Fruit fly (Drosophila melanogaster): ENCODE measurements around the gene Mipp2.

The Mipp2 gene

DNA sequence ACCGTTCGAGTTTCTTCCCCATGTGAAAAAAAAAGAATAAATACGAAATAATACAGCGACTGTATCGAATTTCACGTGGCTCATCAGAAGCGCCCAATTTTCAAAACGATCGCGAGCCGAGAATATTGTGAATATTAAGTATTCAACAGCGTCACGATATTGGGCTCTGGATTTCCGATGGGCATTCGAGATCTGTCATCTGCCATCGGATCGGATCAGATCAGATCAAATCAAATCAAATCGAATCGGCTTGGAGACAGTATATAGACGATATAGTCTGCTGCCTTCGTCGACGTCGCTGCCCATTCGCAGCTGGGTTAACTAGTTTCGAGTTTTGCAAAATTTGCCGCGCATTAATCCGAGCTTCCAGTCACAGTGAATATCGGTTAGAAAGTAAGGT is 3.3 kb upstream of the Mipp2 start:
- TF ChIP-seq dsf (GFP tag; optimal IDR thresholded peaks at IDR 0.05; ENCODE audit: borderline replicate concordance) = no peak
- TF ChIP-seq brk (GFP tag; optimal IDR thresholded peaks at IDR 0.05) = no peak
- no peak for TF ChIP-seq psq (GFP tag; optimal IDR thresholded peaks at IDR 0.05)
- no peak for TF ChIP-seq Jra (GFP tag; optimal IDR thresholded peaks at IDR 0.05)
- no peak for TF ChIP-seq Mio (GFP tag; optimal IDR thresholded peaks at IDR 0.05)
- no peak for TF ChIP-seq sage (GFP tag; optimal IDR thresholded peaks at IDR 0.05)
- TF ChIP-seq foxo (GFP tag; optimal IDR thresholded peaks at IDR 0.05) = no peak
- TF ChIP-seq GATAd (GFP tag; optimal IDR thresholded peaks at IDR 0.05) = no peak
- TF ChIP-seq OdsH (GFP tag; optimal IDR thresholded peaks at IDR 0.05) = no peak
- no peak for TF ChIP-seq Sp1 (GFP tag; optimal IDR thresholded peaks at IDR 0.05)
- no peak for TF ChIP-seq HLH106 (tag; optimal IDR thresholded peaks at IDR 0.05)
- TF ChIP-seq tai (GFP tag; optimal IDR thresholded peaks at IDR 0.05) = no peak
- TF ChIP-seq CrebA (GFP tag; optimal IDR thresholded peaks at IDR 0.05; ENCODE audit: borderline replicate concordance) = no peak
- TF ChIP-seq Rel (GFP tag; optimal IDR thresholded peaks at IDR 0.05) = no peak
- no peak for TF ChIP-seq Rel (tag; optimal IDR thresholded peaks at IDR 0.05)
- no peak for TF ChIP-seq Myc (optimal IDR thresholded peaks at IDR 0.05)
- TF ChIP-seq dmrt93B (GFP tag; optimal IDR thresholded peaks at IDR 0.05) = no peak
- no peak for TF ChIP-seq fru (GFP tag; optimal IDR thresholded peaks at IDR 0.05)
- no peak for TF ChIP-seq CG32264 (GFP tag; optimal IDR thresholded peaks at IDR 0.05)
- TF ChIP-seq woc (GFP tag; optimal IDR thresholded peaks at IDR 0.05) = no peak
- no peak for TF ChIP-seq lola (GFP tag; optimal IDR thresholded peaks at IDR 0.05)

DNA sequence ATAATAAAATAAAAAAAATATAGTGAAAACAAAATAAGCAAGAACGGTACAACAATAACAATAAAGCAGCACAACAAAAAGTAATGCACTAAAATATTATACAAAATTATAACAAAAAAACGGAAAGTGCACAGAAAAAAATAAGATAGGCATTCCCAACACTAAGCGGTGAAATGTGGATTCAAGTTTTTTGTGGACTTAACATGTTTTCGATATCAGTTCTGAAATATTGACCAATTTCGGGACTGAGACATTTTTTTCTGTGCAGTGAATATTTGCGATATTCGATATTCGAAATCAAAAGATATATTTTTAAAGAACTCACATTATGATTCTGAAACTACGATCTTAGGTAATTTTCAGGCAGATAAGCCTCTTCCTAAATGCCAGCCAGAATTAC is 2.8 kb upstream of the Mipp2 start:
- TF ChIP-seq lola (GFP tag; optimal IDR thresholded peaks at IDR 0.05) (no peak), br (GFP tag; optimal IDR thresholded peaks at IDR 0.05) (no peak)

DNA sequence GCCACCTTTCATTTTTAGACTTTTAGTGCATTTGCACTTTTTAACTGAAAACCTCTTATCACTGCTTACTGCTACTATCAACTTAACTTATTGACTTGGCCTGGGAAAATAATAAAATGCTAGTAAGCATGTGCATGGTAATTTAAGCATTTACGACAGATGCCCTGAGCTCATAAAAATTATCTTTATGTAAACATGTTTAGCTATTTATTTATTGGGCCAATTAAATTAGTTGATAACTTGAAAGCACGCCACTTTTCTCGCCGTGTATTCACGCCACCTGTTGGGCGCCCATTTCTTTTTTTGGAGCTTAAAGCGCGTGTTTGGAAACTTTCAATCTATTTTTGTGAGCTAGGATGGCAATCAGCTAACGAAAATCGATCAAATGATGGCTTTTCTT is 964 bp upstream of the Mipp2 start:
- TF ChIP-seq Myc (optimal IDR thresholded peaks at IDR 0.05) (no peak), Abd-B (GFP tag; optimal IDR thresholded peaks at IDR 0.05) (no peak), Vsx2 (GFP tag; optimal IDR thresholded peaks at IDR 0.05; ENCODE audit: partially characterized antibody) (no peak), woc (GFP tag; optimal IDR thresholded peaks at IDR 0.05) (no peak), psq (GFP tag; optimal IDR thresholded peaks at IDR 0.05) (no peak), jim (GFP tag; optimal IDR thresholded peaks at IDR 0.05) (no peak), ey (GFP tag; optimal IDR thresholded peaks at IDR 0.05) (no peak), Hr83 (GFP tag; optimal IDR thresholded peaks at IDR 0.05; ENCODE audit: poor library complexity, severe bottlenecking) (no peak), GATAd (GFP tag; optimal IDR thresholded peaks at IDR 0.05) (no peak), usp (GFP tag; optimal IDR thresholded peaks at IDR 0.05) (no peak), Jra (GFP tag; optimal IDR thresholded peaks at IDR 0.05) (no peak), rgr (GFP tag; optimal IDR thresholded peaks at IDR 0.05) (no peak)

DNA sequence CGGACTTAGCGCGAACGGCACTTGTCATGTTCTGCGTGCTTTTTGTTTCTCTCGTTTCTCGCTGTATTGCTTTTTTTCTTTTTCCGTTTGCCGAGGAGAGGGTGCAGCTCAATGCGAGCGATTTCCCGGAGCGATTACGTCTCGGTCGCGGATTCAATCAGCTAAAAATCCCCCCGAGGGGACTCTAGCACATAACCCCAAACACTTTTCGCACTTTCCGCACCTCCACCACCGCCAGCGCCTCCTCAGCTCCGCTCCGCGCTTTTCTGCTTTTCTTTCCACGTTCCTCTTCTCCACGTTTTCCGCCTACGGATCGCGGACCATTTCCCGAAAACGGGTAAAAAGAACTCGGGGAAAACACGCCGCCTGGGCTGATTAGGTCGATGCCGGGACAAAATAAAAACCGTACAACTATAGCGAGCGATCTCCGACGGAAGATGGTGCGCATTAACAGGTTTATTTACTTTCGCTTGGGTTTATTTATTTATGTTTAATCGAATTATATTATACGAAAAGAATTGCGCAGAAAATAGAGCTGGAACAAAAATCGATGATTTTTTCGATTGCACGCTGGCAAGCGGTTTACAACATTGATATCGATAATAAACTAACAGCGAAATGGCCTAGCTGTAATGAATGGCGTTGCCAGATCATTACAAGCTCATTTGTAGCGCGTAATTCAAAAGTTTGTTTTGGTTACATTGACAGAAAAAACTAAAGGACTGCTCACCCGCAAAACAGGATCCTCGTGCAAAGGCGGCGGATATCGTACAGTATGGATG is 1.4 kb downstream of the Mipp2 start, which contains the start of gene raptor:
Gene raptor, minus strand, starts transcription at position 523 of the 782 bp plus-strand sequence.
- TF ChIP-seq Hr83 (GFP tag; optimal IDR thresholded peaks at IDR 0.05; ENCODE audit: poor library complexity, severe bottlenecking) (no peak), Abd-B (GFP tag; optimal IDR thresholded peaks at IDR 0.05) (no peak), pan (optimal IDR thresholded peaks at IDR 0.05) (no peak), Rel (GFP tag; optimal IDR thresholded peaks at IDR 0.05) (no peak), Rel (tag; optimal IDR thresholded peaks at IDR 0.05) (peak; percentile 81), psq (GFP tag; optimal IDR thresholded peaks at IDR 0.05) (peak; percentile 56)

- TF ChIP-seq Jra (GFP tag; optimal IDR thresholded peaks at IDR 0.05) = no peak
- TF ChIP-seq tai (GFP tag; optimal IDR thresholded peaks at IDR 0.05) = no peak
- no peak for TF ChIP-seq sv (GFP tag; optimal IDR thresholded peaks at IDR 0.05)
- TF ChIP-seq Hr83 (GFP tag; optimal IDR thresholded peaks at IDR 0.05; ENCODE audit: poor library complexity, severe bottlenecking) = no peak
- no peak for TF ChIP-seq h (GFP tag; optimal IDR thresholded peaks at IDR 0.05)
- no peak for TF ChIP-seq Myc (optimal IDR thresholded peaks at IDR 0.05)
- TF ChIP-seq foxo (GFP tag; optimal IDR thresholded peaks at IDR 0.05) = no peak
- TF ChIP-seq OdsH (GFP tag; optimal IDR thresholded peaks at IDR 0.05) = no peak
- no peak for TF ChIP-seq usp (GFP tag; optimal IDR thresholded peaks at IDR 0.05)
- no peak for TF ChIP-seq br (GFP tag; optimal IDR thresholded peaks at IDR 0.05)
- no peak for TF ChIP-seq fru (GFP tag; optimal IDR thresholded peaks at IDR 0.05)
- no peak for TF ChIP-seq CG9705 (GFP tag; optimal IDR thresholded peaks at IDR 0.05)
- TF ChIP-seq CG32264 (GFP tag; optimal IDR thresholded peaks at IDR 0.05) = no peak
- no peak for TF ChIP-seq Vsx2 (GFP tag; optimal IDR thresholded peaks at IDR 0.05; ENCODE audit: partially characterized antibody)
Measured at dm6 chrX:6081296-6081695, 10.0 kb downstream of the Mipp2 start, which contains the start of gene CG4660. Gene CG4660, minus strand, starts transcription at chrX:6081372.
